Fruit fly (Drosophila melanogaster) whole organism, pupa: ENCODE measurements around the gene CG14866.

Experiments used
- CG15710 ChIP-seq: fragments of 200-800 bp; sonication (Bioruptor generic); optimal IDR thresholded peaks from 2 replicates; lab custom pipeline; 2018; ENCODE audit warnings: missing biosample characterization, mild to moderate bottlenecking, missing genetic modification characterization, moderate library complexity
- CG4496 ChIP-seq: fragments of 200-800 bp; sonication (Bioruptor generic); IDR thresholded peaks from 3 replicates; pipeline ENCODE4 v1.3.6; 2022; ENCODE audit warnings: missing biosample characterization, missing genetic modification characterization
- CG9948 ChIP-seq: fragments of 200-800 bp; sonication (Bioruptor generic); optimal IDR thresholded peaks from 2 replicates; lab custom pipeline; 2018; ENCODE audit warnings: missing biosample characterization, mild to moderate bottlenecking, missing genetic modification characterization, moderate library complexity
- D1 ChIP-seq: fragments of 200-800 bp; sonication (Bioruptor generic); optimal IDR thresholded peaks from 2 replicates; lab custom pipeline; 2018; ENCODE audit warnings: missing biosample characterization, mild to moderate bottlenecking, missing genetic modification characterization, moderate library complexity
- EcR ChIP-seq: fragments of 200-800 bp; sonication (Bioruptor generic); optimal IDR thresholded peaks from 3 replicates; lab custom pipeline; 2019; ENCODE audit warnings: missing biosample characterization, missing genetic modification characterization, mild to moderate bottlenecking, moderate library complexity, missing genetic modification reagents
- Ets98B ChIP-seq: fragments of 200-800 bp; sonication (Bioruptor generic); IDR thresholded peaks from 2 replicates; pipeline ENCODE4 v1.3.6; 2022; ENCODE audit warnings: missing biosample characterization, missing genetic modification characterization
- Pif1A ChIP-seq: fragments of 200-800 bp; sonication (Bioruptor generic); optimal IDR thresholded peaks from 3 replicates; lab custom pipeline; 2016; ENCODE audit warnings: missing biosample characterization, missing genetic modification characterization
- Snoo ChIP-seq: fragments of 200-800 bp; sonication (Bioruptor generic); optimal IDR thresholded peaks from 3 replicates; lab custom pipeline; 2017; ENCODE audit warnings: missing biosample characterization, mild to moderate bottlenecking, missing genetic modification characterization, inconsistent platforms
- rn ChIP-seq: fragments of 200-800 bp; sonication (Bioruptor generic); IDR thresholded peaks from 2 replicates; pipeline ENCODE4 v1.3.6; 2022; ENCODE audit warnings: missing biosample characterization, missing genetic modification characterization

dm6 chr3R:15330472-15330871, 14.2 kb downstream of the CG14866 start, which contains the start of gene mRpL9:
- TF ChIP-seq CG15710 (tag; lab: Kevin White, UChicago) = peak; percentile 5
- no peak for TF ChIP-seq Pif1A (GFP tag; lab: Kevin White, UChicago)
- TF ChIP-seq Snoo (tag; lab: Kevin White, UChicago) = no peak
- TF ChIP-seq D1 (tag; lab: Kevin White, UChicago) = no peak
- TF ChIP-seq EcR (GFP tag; lab: Kevin White, UChicago) = no peak
- TF ChIP-seq CG4496 = no peak
- TF ChIP-seq rn = no peak
- no peak for TF ChIP-seq CG9948
- TF ChIP-seq Ets98B (GFP tag; lab: Robert Waterston, UW) = no peak
